Worm (Caenorhabditis elegans): ENCODE data around the gene Y102A11A.5.

ce11 chrX:2050212-2050611 lies 18.8 kb upstream of the Y102A11A.5 start:
- TF ChIP-seq ama-1 (optimal IDR thresholded peaks at IDR 0.05), result no peak
- TF ChIP-seq ceh-9 (tag; optimal IDR thresholded peaks at IDR 0.05), result no peak
- TF ChIP-seq hlh-15 (tag; optimal IDR thresholded peaks at IDR 0.05), result no peak
- TF ChIP-seq ceh-2 (tag; optimal IDR thresholded peaks at IDR 0.05), result no peak
- no peak for TF ChIP-seq lin-11 (tag; optimal IDR thresholded peaks at IDR 0.05)
- no peak for TF ChIP-seq nfya-1 (tag; optimal IDR thresholded peaks at IDR 0.05)
- TF ChIP-seq pha-4 (tag; optimal IDR thresholded peaks at IDR 0.05), result no peak
- no peak for TF ChIP-seq ceh-30 (tag; optimal IDR thresholded peaks at IDR 0.05)
- TF ChIP-seq hlh-30 (tag; optimal IDR thresholded peaks at IDR 0.05; ENCODE audit: insufficient read depth), result no peak
- TF ChIP-seq unc-3 (GFP tag; conservative IDR thresholded peaks at IDR 0.05), result no peak
- TF ChIP-seq unc-3 (tag; optimal IDR thresholded peaks at IDR 0.05), result no peak
- no peak for TF ChIP-seq pag-3 (tag; optimal IDR thresholded peaks at IDR 0.05; ENCODE audit: borderline replicate concordance)
